Worm (Caenorhabditis elegans) whole organism, L1 larva: Measurements from ENCODE around the gene C38C3.4.

ENCODE experiments used
- C34B4.2 ChIP-seq: sonication (generic microtip); optimal IDR thresholded peaks from 2 replicates; lab custom pipeline; 2017; ENCODE audit warnings: mild to moderate bottlenecking, missing genetic modification characterization, missing compliant biosample characterization
- aha-1 ChIP-seq: fragments of 150-350 bp; optimal IDR thresholded peaks from 2 replicates; lab custom pipeline; 2014; ENCODE audit warnings: missing biosample characterization, missing genetic modification characterization
- ama-1 ChIP-seq: fragments of 150-350 bp; optimal IDR thresholded peaks from 2 replicates; lab custom pipeline; 2014
- blmp-1 ChIP-seq: fragments of 150-350 bp; optimal IDR thresholded peaks from 2 replicates; lab custom pipeline; 2014; ENCODE audit warnings: missing biosample characterization, missing genetic modification characterization
- ceh-63 ChIP-seq: fragments of 200-800 bp; sonication (Bioruptor generic); optimal IDR thresholded peaks from 2 replicates; lab custom pipeline; 2018; ENCODE audit warnings: mild to moderate bottlenecking, missing genetic modification characterization, missing compliant biosample characterization
- ceh-8 ChIP-seq: fragments of 200-800 bp; sonication (Bioruptor generic); optimal IDR thresholded peaks from 2 replicates; lab custom pipeline; 2018; ENCODE audit warnings: mild to moderate bottlenecking, missing genetic modification characterization, moderate library complexity, missing compliant biosample characterization
- ceh-90 ChIP-seq: sonication (generic microtip); optimal IDR thresholded peaks from 2 replicates; lab custom pipeline; 2016; ENCODE audit warnings: missing genetic modification characterization, missing compliant biosample characterization
- ces-1 ChIP-seq: fragments of 150-350 bp; optimal IDR thresholded peaks from 2 replicates; lab custom pipeline; 2014; ENCODE audit warnings: missing biosample characterization, missing genetic modification reagents, missing genetic modification characterization
- dpl-1 ChIP-seq, 3 experiments: fragments of 150-350 bp in 2 of 3; sonication (generic microtip) in 1 of 3; optimal IDR thresholded peaks; 2 replicates each; lab custom pipeline; 2014 to 2017; ENCODE audit warnings: missing biosample characterization in 3 of 3, missing genetic modification characterization in 3 of 3, missing genetic modification reagents in 3 of 3
- efl-1 ChIP-seq, 4 experiments: fragments of 150-350 bp; optimal IDR thresholded peaks in 3 of 4; peaks in 1 of 4; 1 replicate in 1 of 4; 2 replicates in 3 of 4; lab custom pipeline; 2014; ENCODE audit warnings: missing biosample characterization in 2 of 4, missing genetic modification characterization in 2 of 4, missing genetic modification reagents in 2 of 4
- egl-13 ChIP-seq: sonication (generic microtip); optimal IDR thresholded peaks from 2 replicates; lab custom pipeline; 2016; ENCODE audit warnings: missing genotype, missing genetic modification reagents, missing genetic modification characterization, missing compliant biosample characterization
- egl-27 ChIP-seq, 2 experiments: fragments of 150-350 bp in 1 of 2; sonication (generic microtip); optimal IDR thresholded peaks; 3 replicates each; lab custom pipeline; 2017 to 2018; ENCODE audit warnings: missing biosample characterization in 2 of 2, missing genetic modification characterization in 2 of 2, missing genetic modification reagents in 2 of 2
- elt-2 ChIP-seq: sonication (generic microtip); optimal IDR thresholded peaks from 2 replicates; lab custom pipeline; 2016; ENCODE audit warnings: missing genetic modification characterization, mild to moderate bottlenecking, inconsistent platforms, missing compliant biosample characterization, missing genetic modification reagents
- fkh-10 ChIP-seq: sonication (generic microtip); optimal IDR thresholded peaks from 2 replicates; lab custom pipeline; 2017; ENCODE audit warnings: missing biosample characterization, missing genetic modification reagents, missing genetic modification characterization
- fkh-4 ChIP-seq: sonication (generic microtip); optimal IDR thresholded peaks from 2 replicates; lab custom pipeline; 2016; ENCODE audit warnings: missing compliant biosample characterization, missing genetic modification characterization, borderline replicate concordance
- fkh-8 ChIP-seq: sonication (generic microtip); optimal IDR thresholded peaks from 2 replicates; lab custom pipeline; 2016; ENCODE audit warnings: mild to moderate bottlenecking, missing genetic modification characterization, missing compliant biosample characterization
- fos-1 ChIP-seq: fragments of 150-350 bp; optimal IDR thresholded peaks from 2 replicates; lab custom pipeline; 2014; ENCODE audit warnings: missing biosample characterization, missing genetic modification characterization
- irx-1 ChIP-seq: sonication (generic microtip); optimal IDR thresholded peaks from 2 replicates; lab custom pipeline; 2016; ENCODE audit warnings: missing genetic modification characterization, missing compliant biosample characterization
- lin-14 ChIP-seq: fragments of 200-800 bp; sonication (Bioruptor generic); optimal IDR thresholded peaks from 2 replicates; lab custom pipeline; 2018; ENCODE audit warnings: mild to moderate bottlenecking, missing genetic modification characterization, moderate library complexity, missing compliant biosample characterization
- lin-15B ChIP-seq: fragments of 150-350 bp; sonication (generic microtip); optimal IDR thresholded peaks from 3 replicates; lab custom pipeline; 2014; ENCODE audit warnings: missing biosample characterization, missing genetic modification characterization
- lin-35 ChIP-seq, 2 experiments: fragments of 150-350 bp; optimal IDR thresholded peaks; 2 replicates each; lab custom pipeline; 2014; ENCODE audit warnings: missing biosample characterization in 2 of 2, missing genetic modification characterization in 2 of 2, missing genetic modification reagents in 2 of 2
- mef-2 ChIP-seq: fragments of 150-350 bp; optimal IDR thresholded peaks from 2 replicates; lab custom pipeline; 2014; ENCODE audit warnings: missing biosample characterization, missing genetic modification characterization
- nhr-11 ChIP-seq: fragments of 150-350 bp; optimal IDR thresholded peaks from 2 replicates; lab custom pipeline; 2014; ENCODE audit warnings: missing biosample characterization, missing genetic modification characterization
- nhr-12 ChIP-seq: sonication (generic microtip); optimal IDR thresholded peaks from 2 replicates; lab custom pipeline; 2017; ENCODE audit warnings: missing biosample characterization, missing genetic modification characterization
- nhr-19 ChIP-seq: fragments of 200-800 bp; sonication (Bioruptor generic); conservative IDR thresholded peaks from 2 replicates; pipeline ENCODE4 v1.3.6; 2022; ENCODE audit warnings: missing genetic modification characterization, missing compliant biosample characterization
- nhr-47 ChIP-seq: sonication (generic microtip); optimal IDR thresholded peaks from 2 replicates; lab custom pipeline; 2016; ENCODE audit warnings: mild to moderate bottlenecking, missing genetic modification characterization, moderate library complexity, missing compliant biosample characterization
- nhr-71 ChIP-seq: sonication (generic microtip); optimal IDR thresholded peaks from 2 replicates; lab custom pipeline; 2016; ENCODE audit warnings: mild to moderate bottlenecking, missing genetic modification characterization, moderate library complexity, missing compliant biosample characterization
- nhr-76 ChIP-seq: sonication (generic microtip); optimal IDR thresholded peaks from 2 replicates; lab custom pipeline; 2017; ENCODE audit warnings: missing biosample characterization, missing genetic modification characterization
- nhr-77 ChIP-seq: fragments of 150-350 bp; optimal IDR thresholded peaks from 2 replicates; lab custom pipeline; 2014; ENCODE audit warnings: missing biosample characterization, missing genetic modification characterization
- nhr-84 ChIP-seq: sonication (generic microtip); optimal IDR thresholded peaks from 2 replicates; lab custom pipeline; 2017; ENCODE audit warnings: missing biosample characterization, missing genetic modification characterization
- nhr-85 ChIP-seq: sonication (generic microtip); peaks from one replicate; lab custom pipeline; 2016; ENCODE audit warnings: missing genetic modification characterization, inconsistent platforms, missing compliant biosample characterization
- pax-3 ChIP-seq: fragments of 200-800 bp; sonication (Bioruptor generic); optimal IDR thresholded peaks from 2 replicates; lab custom pipeline; 2018; ENCODE audit warnings: mild to moderate bottlenecking, missing genetic modification characterization, moderate library complexity, missing compliant biosample characterization
- pqm-1 ChIP-seq: sonication (generic microtip); optimal IDR thresholded peaks from 3 replicates; lab custom pipeline; 2017; ENCODE audit warnings: missing biosample characterization, missing genetic modification characterization
- snu-23 ChIP-seq: sonication (generic microtip); optimal IDR thresholded peaks from 2 replicates; lab custom pipeline; 2016; ENCODE audit warnings: missing genetic modification characterization, missing compliant biosample characterization
- tbx-2 ChIP-seq: sonication (generic microtip); optimal IDR thresholded peaks from 2 replicates; lab custom pipeline; 2016; ENCODE audit warnings: missing genetic modification characterization, missing compliant biosample characterization
- unc-130 ChIP-seq: fragments of 150-350 bp; optimal IDR thresholded peaks from 2 replicates; lab custom pipeline; 2017; ENCODE audit warnings: missing biosample characterization, missing genetic modification characterization, inconsistent platforms
- unc-62 ChIP-seq: fragments of 150-350 bp; optimal IDR thresholded peaks from 2 replicates; lab custom pipeline; 2014; ENCODE audit warnings: missing biosample characterization, missing genetic modification reagents, missing genetic modification characterization
- unc-98 ChIP-seq: fragments of 200-800 bp; sonication (Bioruptor generic); IDR thresholded peaks from 2 replicates; pipeline ENCODE4 v1.3.6; 2022; ENCODE audit warnings: missing genetic modification characterization, missing compliant biosample characterization
- vab-15 ChIP-seq: sonication (generic microtip); optimal IDR thresholded peaks from 2 replicates; lab custom pipeline; 2017; ENCODE audit warnings: missing genotype, mild to moderate bottlenecking, missing genetic modification characterization, missing compliant biosample characterization
- xbp-1 ChIP-seq: sonication (generic microtip); optimal IDR thresholded peaks from 2 replicates; lab custom pipeline; 2016; ENCODE audit warnings: missing genetic modification characterization, missing compliant biosample characterization
- zag-1 ChIP-seq: fragments of 150-350 bp; optimal IDR thresholded peaks from 2 replicates; lab custom pipeline; 2014; ENCODE audit warnings: missing biosample characterization, missing genetic modification characterization
- zip-4 ChIP-seq: fragments of 200-800 bp; sonication (Bioruptor generic); optimal IDR thresholded peaks from 2 replicates; lab custom pipeline; 2018; ENCODE audit warnings: mild to moderate bottlenecking, missing genetic modification characterization, moderate library complexity, missing compliant biosample characterization

C38C3.4 gene

DNA sequence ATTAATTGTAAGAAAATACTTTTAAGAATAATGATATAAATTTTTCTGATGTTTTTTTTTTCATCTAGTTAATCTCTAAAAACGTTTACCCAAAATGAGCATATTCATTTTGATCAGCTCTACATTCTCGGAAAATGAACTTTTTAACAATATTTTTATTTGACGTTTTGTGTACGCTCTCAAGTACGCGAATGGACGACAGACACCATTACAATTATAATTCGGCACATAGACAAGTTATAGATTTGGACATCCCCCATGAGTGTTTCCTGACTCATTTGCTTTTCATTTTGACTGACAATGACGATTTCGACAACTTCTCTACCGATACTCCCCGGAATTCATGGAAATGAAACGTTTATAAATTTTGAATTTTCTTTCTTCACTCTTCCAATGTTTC is 17.3 kb downstream of the C38C3.4 start, which contains the start of gene sru-27:
TSS of gene sru-27 (plus strand) at position 301 of the 400 bp plus-strand sequence.
- TF ChIP-seq ces-1 (GFP tag; lab: Kevin White, UChicago) (no peak), nhr-85 (tag; lab: Kevin White, UChicago) (no peak), lin-35 (GFP tag; optimal IDR thresholded peaks at IDR 0.05; lab: Kevin White, UChicago) (no peak), efl-1 (optimal IDR thresholded peaks at IDR 0.05; lab: Kevin White, UChicago) (no peak), efl-1 (GFP tag; optimal IDR thresholded peaks at IDR 0.05 in 1 of 2; lab: Kevin White, UChicago) (no peak), unc-62 (no peak), fkh-10 (GFP tag; lab: Kevin White, UChicago) (no peak), nhr-19 (GFP tag; lab: Robert Waterston, UW) (no peak), snu-23 (GFP tag; lab: Kevin White, UChicago) (no peak), zag-1 (tag; lab: Kevin White, UChicago) (no peak), unc-130 (tag; lab: Kevin White, UChicago) (no peak), aha-1 (tag; lab: Kevin White, UChicago) (no peak), vab-15 (tag; lab: Kevin White, UChicago) (no peak), dpl-1 (GFP tag; optimal IDR thresholded peaks at IDR 0.05; lab: Kevin White, UChicago) (no peak), nhr-84 (tag; lab: Kevin White, UChicago) (no peak), nhr-77 (tag; lab: Kevin White, UChicago) (no peak), pax-3 (tag; lab: Kevin White, UChicago) (no peak), unc-98 (no peak), elt-2 (tag; lab: Kevin White, UChicago) (no peak)

DNA sequence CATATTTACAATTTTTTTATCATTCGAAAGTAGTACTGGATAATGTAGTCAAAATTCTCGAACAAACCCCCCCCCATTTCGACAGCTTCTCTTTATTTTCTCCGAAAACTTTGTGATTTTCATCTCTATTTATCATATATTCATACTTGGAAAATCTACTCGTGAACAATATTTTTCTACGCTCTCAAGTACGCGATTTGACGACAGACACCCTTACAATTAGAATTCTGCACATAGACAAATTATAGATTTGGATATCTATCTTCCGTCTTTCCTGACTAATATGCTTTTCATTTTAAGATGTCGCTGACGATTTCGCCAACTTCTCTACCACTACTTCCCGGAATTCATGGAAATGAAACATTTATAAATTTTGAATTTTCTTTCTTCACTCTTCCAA is 24.2 kb downstream of the C38C3.4 start, which contains the start of gene sru-28:
TSS of gene sru-28 (plus strand) at position 301 of the 400 bp plus-strand sequence.
- TF ChIP-seq tbx-2 (tag; lab: Kevin White, UChicago) (no peak), nhr-84 (tag; lab: Kevin White, UChicago) (no peak), unc-130 (tag; lab: Kevin White, UChicago) (no peak), nhr-19 (GFP tag; lab: Robert Waterston, UW) (no peak), ceh-63 (GFP tag; lab: Kevin White, UChicago) (no peak), zag-1 (tag; lab: Kevin White, UChicago) (no peak), fkh-10 (GFP tag; lab: Kevin White, UChicago) (no peak), nhr-12 (tag; lab: Kevin White, UChicago) (no peak), ceh-8 (GFP tag; lab: Kevin White, UChicago) (no peak), fkh-4 (tag; lab: Kevin White, UChicago) (no peak), egl-27 (tag; optimal IDR thresholded peaks at IDR 0.05; lab: Kevin White, UChicago) (no peak), unc-62 (no peak), snu-23 (GFP tag; lab: Kevin White, UChicago) (no peak), pqm-1 (tag; lab: Kevin White, UChicago) (no peak), C34B4.2 (tag; lab: Kevin White, UChicago) (no peak), irx-1 (tag; lab: Kevin White, UChicago) (no peak), nhr-47 (tag; lab: Kevin White, UChicago) (no peak), nhr-11 (tag; lab: Kevin White, UChicago) (no peak), mef-2 (tag; lab: Kevin White, UChicago) (no peak)

DNA sequence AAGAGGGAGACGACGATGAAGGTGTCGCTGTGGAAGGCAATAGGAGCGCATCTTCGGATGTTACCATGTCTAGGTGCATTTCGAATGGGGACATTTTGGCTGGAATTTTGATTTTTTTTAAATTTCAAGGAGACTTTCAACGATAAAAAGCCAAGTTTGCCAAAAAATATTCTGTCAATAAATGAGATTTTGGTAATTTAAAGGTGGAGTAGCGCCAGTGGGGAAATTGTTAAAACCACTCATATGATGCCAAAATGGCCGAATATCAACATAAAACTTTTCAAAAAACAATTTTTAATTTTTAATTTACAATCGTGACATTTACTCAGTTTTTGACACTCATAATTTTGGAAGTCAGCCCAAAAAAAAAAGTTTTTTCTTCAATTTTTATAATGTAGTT is 29.7 kb downstream of the C38C3.4 start, which contains the start of gene nhr-260:
TSS of gene nhr-260 (minus strand) at position 101 of the 400 bp plus-strand sequence.
- no peak for TF ChIP-seq lin-14
- TF ChIP-seq zip-4 (GFP tag; lab: Kevin White, UChicago) = no peak
- no peak for TF ChIP-seq fkh-8 (tag; lab: Kevin White, UChicago)
- TF ChIP-seq efl-1 (optimal IDR thresholded peaks at IDR 0.05; lab: Kevin White, UChicago) = no peak
- TF ChIP-seq efl-1 (GFP tag; optimal IDR thresholded peaks at IDR 0.05 in 1 of 2; lab: Kevin White, UChicago) = peak in 1 of 2 experiments; percentile 78
- TF ChIP-seq, all 84 proteins: peak for 1

DNA sequence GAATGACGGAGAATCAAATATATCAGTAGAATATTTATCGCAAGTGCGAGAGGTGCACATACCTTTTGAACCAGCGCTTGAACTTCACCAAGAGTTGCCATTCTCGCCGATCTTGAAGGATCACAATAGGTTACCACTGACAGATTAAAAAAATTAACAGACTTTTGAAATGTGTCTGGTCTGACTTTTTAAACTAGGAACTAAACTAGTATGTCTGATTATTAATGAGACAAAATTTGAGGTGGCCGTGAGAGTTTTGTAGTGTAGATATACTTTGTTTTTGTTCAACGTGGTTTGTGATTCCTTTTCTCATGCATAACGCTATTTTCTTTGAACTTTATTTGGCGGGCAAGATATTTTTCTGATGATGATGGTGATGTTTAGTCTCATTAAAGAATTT is 40.0 kb downstream of the C38C3.4 start, which contains the start of gene str-240:
TSS of gene str-240 (minus strand) at position 101 of the 400 bp plus-strand sequence.
- TF ChIP-seq nhr-76 (tag; lab: Kevin White, UChicago) (no peak), vab-15 (tag; lab: Kevin White, UChicago) (no peak), blmp-1 (tag; lab: Kevin White, UChicago) (no peak), fos-1 (tag; lab: Kevin White, UChicago) (no peak), xbp-1 (tag; lab: Kevin White, UChicago) (no peak), egl-13 (tag; lab: Kevin White, UChicago) (no peak), ceh-90 (tag; lab: Kevin White, UChicago) (no peak), ama-1 (lab: Kevin White, UChicago) (no peak), nhr-71 (tag; lab: Kevin White, UChicago) (no peak), lin-15B (tag; lab: Kevin White, UChicago) (no peak)
